Fruit fly (Drosophila melanogaster) whole organism, embryonic: ENCODE results near the gene LpR1.

Experiments used
- Atf-2 ChIP-seq: fragments of 200-800 bp; sonication (Bioruptor generic); optimal IDR thresholded peaks from 2 replicates; lab custom pipeline; 2016; ENCODE audit warnings: missing biosample characterization, missing genetic modification characterization
- CG10366 ChIP-seq: fragments of 200-800 bp; sonication (Bioruptor generic); IDR thresholded peaks from 2 replicates; pipeline ENCODE4 v1.3.6; 2022; ENCODE audit warnings: missing biosample characterization, missing genetic modification characterization
- CG11723 ChIP-seq: fragments of 200-800 bp; sonication (Bioruptor generic); optimal IDR thresholded peaks from 2 replicates; lab custom pipeline; 2017; ENCODE audit warnings: missing biosample characterization, mild to moderate bottlenecking, missing genetic modification characterization
- CG13624 ChIP-seq: fragments of 200-800 bp; sonication (Bioruptor generic); optimal IDR thresholded peaks from 2 replicates; lab custom pipeline; 2016; ENCODE audit warnings: missing biosample characterization, missing genetic modification characterization
- CG18011 ChIP-seq: fragments of 200-800 bp; sonication (Bioruptor generic); optimal IDR thresholded peaks from 2 replicates; lab custom pipeline; 2017; ENCODE audit warnings: missing biosample characterization, missing genetic modification characterization, mild to moderate bottlenecking, moderate library complexity, missing genotype
- CG18619 ChIP-seq: fragments of 200-800 bp; sonication (Bioruptor generic); optimal IDR thresholded peaks from 3 replicates; lab custom pipeline; 2017; ENCODE audit warnings: missing biosample characterization, mild to moderate bottlenecking, missing genetic modification characterization
- CG18764 ChIP-seq: fragments of 200-800 bp; sonication (Bioruptor generic); optimal IDR thresholded peaks from 3 replicates; lab custom pipeline; 2016; ENCODE audit warnings: missing biosample characterization, missing genetic modification characterization
- CG3163 ChIP-seq: fragments of 200-800 bp; sonication (Bioruptor generic); optimal IDR thresholded peaks from 3 replicates; lab custom pipeline; 2016; ENCODE audit warnings: missing biosample characterization, missing genetic modification characterization
- CG32772 ChIP-seq: fragments of 200-800 bp; sonication (Bioruptor generic); IDR thresholded peaks from 2 replicates; pipeline ENCODE4 v1.3.6; 2022; ENCODE audit warnings: missing biosample characterization, missing genetic modification characterization
- CG3407 ChIP-seq: fragments of 200-800 bp; sonication (Bioruptor generic); optimal IDR thresholded peaks from 2 replicates; lab custom pipeline; 2018; ENCODE audit warnings: missing biosample characterization, mild to moderate bottlenecking, missing genetic modification characterization
- CG34224 ChIP-seq: fragments of 200-800 bp; sonication (Bioruptor generic); IDR thresholded peaks from 3 replicates; pipeline ENCODE4 v1.3.6; 2022; ENCODE audit warnings: missing biosample characterization, missing genetic modification characterization; ENCODE audit not compliant: partially characterized antibody
- CG4360 ChIP-seq: fragments of 200-800 bp; sonication (Bioruptor generic); IDR thresholded peaks from 2 replicates; pipeline ENCODE4 v1.3.6; 2022; ENCODE audit warnings: missing biosample characterization, missing genetic modification characterization
- CG7745 ChIP-seq: fragments of 200-800 bp; sonication (Bioruptor generic); optimal IDR thresholded peaks from 2 replicates; lab custom pipeline; 2018; ENCODE audit warnings: missing biosample characterization, mild to moderate bottlenecking, missing genetic modification characterization, moderate library complexity
- CG7928 ChIP-seq: fragments of 200-800 bp; sonication (Bioruptor generic); optimal IDR thresholded peaks from 2 replicates; lab custom pipeline; 2017; ENCODE audit warnings: missing biosample characterization, mild to moderate bottlenecking, missing genetic modification characterization
- CG8281 ChIP-seq: fragments of 200-800 bp; sonication (Bioruptor generic); optimal IDR thresholded peaks from 2 replicates; lab custom pipeline; 2018; ENCODE audit warnings: missing biosample characterization, mild to moderate bottlenecking, missing genetic modification characterization, moderate library complexity
- CG8478 ChIP-seq: fragments of >200 bp; optimal IDR thresholded peaks from 2 replicates; lab custom pipeline; 2018
- CG8765 ChIP-seq: fragments of 200-800 bp; sonication (Bioruptor generic); IDR thresholded peaks from 2 replicates; pipeline ENCODE4 v1.3.6; 2022; ENCODE audit warnings: missing biosample characterization, missing genetic modification characterization
- CG8944 ChIP-seq: fragments of 200-800 bp; sonication (Bioruptor generic); optimal IDR thresholded peaks from 3 replicates; lab custom pipeline; 2016; ENCODE audit warnings: missing biosample characterization, missing genetic modification characterization
- CG9797 ChIP-seq: fragments of 200-800 bp; sonication (Bioruptor generic); optimal IDR thresholded peaks from 3 replicates; lab custom pipeline; 2018; ENCODE audit warnings: missing biosample characterization, mild to moderate bottlenecking, missing genetic modification characterization
- CG9932 ChIP-seq: fragments of 200-800 bp; sonication (Bioruptor generic); IDR thresholded peaks from 2 replicates; pipeline ENCODE4 v1.3.6; 2022; ENCODE audit warnings: missing biosample characterization, missing genetic modification characterization
- CrebB ChIP-seq: fragments of 200-800 bp; sonication (Bioruptor generic); optimal IDR thresholded peaks from 3 replicates; lab custom pipeline; 2018; ENCODE audit warnings: missing biosample characterization, mild to moderate bottlenecking, missing genetic modification characterization
- Dip3 ChIP-seq: fragments of 200-800 bp; sonication (Bioruptor generic); optimal IDR thresholded peaks from 3 replicates; lab custom pipeline; 2016; ENCODE audit warnings: missing biosample characterization, missing genetic modification characterization
- Dp ChIP-seq: fragments of 200-800 bp; sonication (Bioruptor generic); optimal IDR thresholded peaks from 2 replicates; lab custom pipeline; 2018; ENCODE audit warnings: missing biosample characterization, mild to moderate bottlenecking, missing genetic modification characterization, moderate library complexity
- Drgx ChIP-seq: fragments of 200-800 bp; sonication (Bioruptor generic); IDR thresholded peaks from 2 replicates; pipeline ENCODE4 v1.3.6; 2022; ENCODE audit warnings: missing biosample characterization, missing genetic modification characterization
- H15 ChIP-seq: fragments of 200-800 bp; sonication (Bioruptor generic); IDR thresholded peaks from 3 replicates; pipeline ENCODE4 v1.3.6; 2022; ENCODE audit warnings: missing biosample characterization, missing genetic modification characterization
- H2.0 ChIP-seq: fragments of 200-800 bp; sonication (Bioruptor generic); IDR thresholded peaks from 2 replicates; pipeline ENCODE4 v1.3.6; 2022; ENCODE audit warnings: missing biosample characterization, missing genetic modification characterization
- HLH4C ChIP-seq: fragments of 200-800 bp; sonication (Bioruptor generic); IDR thresholded peaks from 3 replicates; pipeline ENCODE4 v1.3.6; 2022; ENCODE audit warnings: missing biosample characterization, missing genetic modification characterization; ENCODE audit not compliant: partially characterized antibody
- Max ChIP-seq: fragments of 200-800 bp; sonication (Bioruptor generic); optimal IDR thresholded peaks from 2 replicates; lab custom pipeline; 2016; ENCODE audit warnings: missing biosample characterization, mild to moderate bottlenecking, missing genetic modification characterization
- NC2β ChIP-seq: fragments of 200-800 bp; sonication (Bioruptor generic); optimal IDR thresholded peaks from 2 replicates; lab custom pipeline; 2016; ENCODE audit warnings: missing biosample characterization, missing genetic modification characterization
- Optix ChIP-seq: fragments of 200-800 bp; sonication (Bioruptor generic); IDR thresholded peaks from 3 replicates; pipeline ENCODE4 v1.3.6; 2022; ENCODE audit warnings: missing biosample characterization, missing genetic modification characterization
- PHDP ChIP-seq: fragments of 200-800 bp; sonication (Bioruptor generic); optimal IDR thresholded peaks from 3 replicates; lab custom pipeline; 2018; ENCODE audit warnings: missing biosample characterization, mild to moderate bottlenecking, missing genetic modification characterization, moderate library complexity
- Sin3A ChIP-seq: fragments of >200 bp; optimal IDR thresholded peaks from 2 replicates; lab custom pipeline; 2018
- Sry-δ ChIP-seq: fragments of 200-800 bp; sonication (Bioruptor generic); optimal IDR thresholded peaks from 2 replicates; lab custom pipeline; 2016; ENCODE audit warnings: missing biosample characterization, missing genetic modification characterization
- bab2 ChIP-seq: fragments of 200-800 bp; sonication (Bioruptor generic); optimal IDR thresholded peaks from 2 replicates; lab custom pipeline; 2016; ENCODE audit warnings: missing biosample characterization, missing genetic modification characterization
- chm ChIP-seq: fragments of 200-800 bp; sonication (Bioruptor generic); IDR thresholded peaks from 2 replicates; pipeline ENCODE4 v1.3.6; 2022; ENCODE audit warnings: missing biosample characterization, missing genetic modification characterization
- chn ChIP-seq: fragments of 200-800 bp; sonication (Bioruptor generic); optimal IDR thresholded peaks from 2 replicates; lab custom pipeline; 2016; ENCODE audit warnings: missing biosample characterization, missing genetic modification characterization
- crol ChIP-seq: fragments of 200-800 bp; sonication (Bioruptor generic); IDR thresholded peaks from 2 replicates; pipeline ENCODE4 v1.3.6; 2022; ENCODE audit warnings: missing biosample characterization, missing genetic modification characterization
- cwo ChIP-seq: fragments of 200-800 bp; sonication (Bioruptor generic); optimal IDR thresholded peaks from 3 replicates; lab custom pipeline; 2017; ENCODE audit warnings: missing biosample characterization, missing genetic modification characterization, mild to moderate bottlenecking, moderate library complexity, missing genetic modification reagents
- dmrt99B ChIP-seq: fragments of 200-800 bp; sonication (Bioruptor generic); optimal IDR thresholded peaks from 2 replicates; lab custom pipeline; 2018; ENCODE audit warnings: missing biosample characterization, mild to moderate bottlenecking, missing genetic modification characterization, moderate library complexity
- dpn ChIP-seq, 2 experiments: fragments of 200-800 bp; sonication (Bioruptor generic); optimal IDR thresholded peaks; 3 replicates each; lab custom pipeline; 2016; ENCODE audit warnings: missing biosample characterization in 2 of 2, missing genetic modification characterization in 2 of 2
- esg ChIP-seq: fragments of 200-800 bp; sonication (Bioruptor generic); conservative IDR thresholded peaks from 2 replicates; pipeline ENCODE4 v1.3.6; 2022; ENCODE audit warnings: missing biosample characterization, missing genetic modification characterization
- eve ChIP-seq, 2 experiments: fragments of >200 bp; optimal IDR thresholded peaks; 2 replicates each; lab custom pipeline; 2017; ENCODE audit warnings: missing biosample characterization in 2 of 2, missing genetic modification characterization in 2 of 2
- ewg ChIP-seq: fragments of 200-800 bp; sonication (Bioruptor generic); optimal IDR thresholded peaks from 3 replicates; lab custom pipeline; 2017; ENCODE audit warnings: mild to moderate bottlenecking, missing biosample characterization, missing genetic modification reagents, missing genetic modification characterization
- fd3F ChIP-seq: fragments of 200-800 bp; sonication (Bioruptor generic); optimal IDR thresholded peaks from 2 replicates; lab custom pipeline; 2018; ENCODE audit warnings: missing biosample characterization, mild to moderate bottlenecking, missing genetic modification characterization, moderate library complexity
- h ChIP-seq: fragments of >200 bp; optimal IDR thresholded peaks from 2 replicates; lab custom pipeline; 2017
- jumu ChIP-seq: fragments of 200-800 bp; sonication (Bioruptor generic); optimal IDR thresholded peaks from 3 replicates; lab custom pipeline; 2016; ENCODE audit warnings: missing biosample characterization, missing genetic modification characterization
- luna ChIP-seq: fragments of 200-800 bp; sonication (Bioruptor generic); optimal IDR thresholded peaks from 2 replicates; lab custom pipeline; 2016; ENCODE audit warnings: missing biosample characterization, missing genetic modification characterization
- onecut ChIP-seq: fragments of 200-800 bp; sonication (Bioruptor generic); IDR thresholded peaks from 2 replicates; pipeline ENCODE4 v1.3.6; 2022; ENCODE audit warnings: missing biosample characterization, missing genetic modification characterization
- pfk ChIP-seq: fragments of 200-800 bp; sonication (Bioruptor generic); optimal IDR thresholded peaks from 2 replicates; lab custom pipeline; 2018; ENCODE audit warnings: missing biosample characterization, mild to moderate bottlenecking, missing genetic modification characterization, moderate library complexity
- sens ChIP-seq: fragments of 200-800 bp; sonication (Bioruptor generic); peaks from one replicate; lab custom pipeline; 2016; ENCODE audit warnings: missing biosample characterization, missing genetic modification characterization
- z ChIP-seq: fragments of 200-800 bp; sonication (Bioruptor generic); IDR thresholded peaks from 3 replicates; pipeline ENCODE4 v1.3.6; 2022; ENCODE audit warnings: missing biosample characterization, missing genetic modification characterization
- zfh2 ChIP-seq: fragments of 200-800 bp; sonication (Bioruptor generic); optimal IDR thresholded peaks from 2 replicates; lab custom pipeline; 2016; ENCODE audit warnings: missing biosample characterization, missing genetic modification characterization

LpR1 gene

DNA sequence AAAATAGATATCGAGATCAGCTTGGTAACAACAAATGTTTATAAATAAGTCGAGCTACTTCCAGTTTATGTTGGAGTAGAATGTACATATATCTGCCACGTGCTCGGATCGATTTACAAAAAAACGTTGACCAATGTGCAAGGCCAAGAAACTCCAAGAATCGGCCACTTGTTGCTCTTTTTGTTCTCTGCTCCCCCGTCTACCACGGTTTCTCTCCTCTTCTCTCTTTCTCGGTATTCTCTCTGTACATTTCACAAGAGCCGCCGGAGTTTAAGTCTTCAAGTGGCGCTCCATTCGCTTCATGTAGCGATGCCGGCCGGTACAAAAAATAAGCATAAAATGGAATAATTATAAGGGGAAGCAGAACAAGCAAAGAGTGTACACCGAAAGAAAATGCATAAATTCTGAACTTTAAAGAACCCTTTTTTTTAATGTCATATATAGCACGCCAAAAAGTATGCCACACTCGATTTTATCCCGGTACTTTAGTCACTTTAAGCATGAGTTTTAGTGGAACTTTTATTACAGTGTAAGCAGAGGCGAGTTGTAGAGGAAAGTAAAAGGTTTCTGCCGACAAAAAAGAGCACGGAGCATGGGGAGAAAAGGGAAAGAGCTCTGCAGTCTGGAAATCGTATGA, 25.1 kb downstream of the LpR1 start (continued):
- TF ChIP-seq pfk (GFP tag; lab: Kevin White, UChicago) (no peak), chn (GFP tag; lab: Kevin White, UChicago) (peak; percentile 96), CG11723 (GFP tag; lab: Kevin White, UChicago) (peak; percentile 84), CG3407 (peak; percentile 93), dpn (GFP tag; optimal IDR thresholded peaks at IDR 0.05; lab: Kevin White, UChicago) (peak; percentile 94 to 95), sens (GFP tag; lab: Kevin White, UChicago) (peak; percentile 100), esg (GFP tag; lab: Robert Waterston, UW) (peak; percentile 78), H2.0 (GFP tag; lab: Robert Waterston, UW) (peak; percentile 87), CG8478 (lab: Kevin White, UChicago) (no peak), ewg (GFP tag; lab: Kevin White, UChicago) (peak; percentile 91), crol (GFP tag; lab: Robert Waterston, UW) (peak; percentile 47; the same call in 1 of the 2 replicates), NC2β (GFP tag; lab: Kevin White, UChicago) (peak; percentile 95), CG8281 (tag; lab: Kevin White, UChicago) (peak; percentile 71), CG7928 (GFP tag; lab: Kevin White, UChicago) (peak; percentile 47), Sin3A (lab: Kevin White, UChicago) (no peak), CG32772 (peak; percentile 92), jumu (GFP tag; lab: Kevin White, UChicago) (peak; percentile 96), CG4360 (GFP tag; lab: Robert Waterston, UW) (peak; percentile 71; the same call in 1 of the 2 replicates), cwo (GFP tag; lab: Kevin White, UChicago) (peak; percentile 70), luna (GFP tag; lab: Kevin White, UChicago) (peak; percentile 51), Sry-δ (peak; percentile 62), Max (GFP tag; lab: Kevin White, UChicago) (peak; percentile 86), onecut (GFP tag; lab: Robert Waterston, UW) (peak; percentile 85), h (lab: Kevin White, UChicago) (no peak), CG18011 (peak; percentile 58), CG8765 (GFP tag; lab: Robert Waterston, UW) (peak; percentile 76), bab2 (GFP tag; lab: Kevin White, UChicago) (peak; percentile 96), Drgx (GFP tag; lab: Robert Waterston, UW) (peak; percentile 96), dmrt99B (tag; lab: Kevin White, UChicago) (peak; percentile 93), CG18764 (GFP tag; lab: Kevin White, UChicago) (peak; percentile 92), CG18619 (peak; percentile 80), chm (GFP tag; lab: Robert Waterston, UW) (peak; percentile 92), zfh2 (peak; percentile 90), CrebB (tag; lab: Kevin White, UChicago) (peak; percentile 82), PHDP (peak; percentile 94), CG7745 (tag; lab: Kevin White, UChicago) (no peak), CG9797 (GFP tag; lab: Kevin White, UChicago) (peak; percentile 34), Atf-2 (peak; percentile 88), CG10366 (GFP tag; lab: Robert Waterston, UW) (peak; percentile 89), eve (GFP tag; optimal IDR thresholded peaks at IDR 0.05; lab: Kevin White, UChicago) (peak in 1 of 2 experiments; percentile 92), CG3163 (GFP tag; lab: Kevin White, UChicago) (peak; percentile 92), H15 (peak; percentile 94), CG13624 (GFP tag; lab: Kevin White, UChicago) (peak; percentile 91), CG9932 (GFP tag; lab: Robert Waterston, UW) (peak; percentile 82), CG8944 (GFP tag; lab: Kevin White, UChicago) (peak; percentile 95), CG34224 (GFP tag; lab: Robert Waterston, UW) (no peak), z (peak; percentile 60; the same call in 1 of the 3 replicates), Dp (GFP tag; lab: Kevin White, UChicago) (no peak), HLH4C (GFP tag; lab: Robert Waterston, UW) (no peak), Dip3 (peak; percentile 87), Optix (peak; percentile 87), fd3F (GFP tag; lab: Kevin White, UChicago) (peak; percentile 70)
